Fruit fly (Drosophila melanogaster) whole organism, embryonic: ENCODE results near the gene in.
A peak's percentile ranks its signal among the peaks of the same experiment; 100 is the strongest.

Experiments
- B-H2 ChIP-seq: fragments of 200-800 bp; sonication (Bioruptor generic); optimal IDR thresholded peaks from 2 replicates; lab custom pipeline; 2018; ENCODE audit warnings: missing biosample characterization, mild to moderate bottlenecking, missing genetic modification characterization
- Bteb2 ChIP-seq: fragments of 200-800 bp; sonication (Bioruptor generic); optimal IDR thresholded peaks from 2 replicates; lab custom pipeline; 2016; ENCODE audit warnings: missing biosample characterization, missing genetic modification characterization
- CG10565 ChIP-seq: fragments of 200-800 bp; sonication (Bioruptor generic); optimal IDR thresholded peaks from 3 replicates; lab custom pipeline; 2016; ENCODE audit warnings: missing biosample characterization, mild to moderate bottlenecking, missing genetic modification characterization
- CG1233 ChIP-seq: fragments of 200-800 bp; sonication (Bioruptor generic); optimal IDR thresholded peaks from 4 replicates; lab custom pipeline; 2018; ENCODE audit warnings: missing biosample characterization, mild to moderate bottlenecking, missing genetic modification characterization
- CG12769 ChIP-seq: fragments of 200-800 bp; sonication (Bioruptor generic); optimal IDR thresholded peaks from 2 replicates; lab custom pipeline; 2019; ENCODE audit warnings: missing biosample characterization, mild to moderate bottlenecking, missing genetic modification characterization, moderate library complexity
- CG15011 ChIP-seq: fragments of 200-800 bp; sonication (Bioruptor generic); optimal IDR thresholded peaks from 3 replicates; lab custom pipeline; 2018; ENCODE audit warnings: missing biosample characterization, mild to moderate bottlenecking, missing genetic modification characterization
- CG17361 ChIP-seq: fragments of 200-800 bp; sonication (Bioruptor generic); IDR thresholded peaks from 3 replicates; pipeline ENCODE4 v1.3.6; 2022; ENCODE audit warnings: missing biosample characterization, missing genetic modification characterization
- CG18262 ChIP-seq: fragments of 200-800 bp; optimal IDR thresholded peaks from 3 replicates; lab custom pipeline; 2019; ENCODE audit warnings: missing biosample characterization, mild to moderate bottlenecking, missing genetic modification characterization, moderate library complexity
- CG1832 ChIP-seq: fragments of 200-800 bp; sonication (Bioruptor generic); optimal IDR thresholded peaks from 2 replicates; lab custom pipeline; 2017; ENCODE audit warnings: missing biosample characterization, mild to moderate bottlenecking, missing genetic modification characterization, inconsistent platforms
- CG2116 ChIP-seq: fragments of 200-800 bp; sonication (Bioruptor generic); optimal IDR thresholded peaks from 3 replicates; lab custom pipeline; 2018; ENCODE audit warnings: missing biosample characterization, mild to moderate bottlenecking, missing genetic modification characterization
- CG2678 ChIP-seq: fragments of 200-800 bp; sonication (Bioruptor generic); optimal IDR thresholded peaks from 3 replicates; lab custom pipeline; 2019; ENCODE audit warnings: missing biosample characterization, mild to moderate bottlenecking, missing genetic modification characterization, moderate library complexity
- CG2712 ChIP-seq: fragments of 200-800 bp; optimal IDR thresholded peaks from 3 replicates; lab custom pipeline; 2019; ENCODE audit warnings: missing biosample characterization, mild to moderate bottlenecking, missing genetic modification characterization, moderate library complexity
- CG30403 ChIP-seq: fragments of 200-800 bp; sonication (Bioruptor generic); optimal IDR thresholded peaks from 3 replicates; lab custom pipeline; 2016; ENCODE audit warnings: missing biosample characterization, missing genetic modification characterization
- CG3163 ChIP-seq: fragments of 200-800 bp; sonication (Bioruptor generic); optimal IDR thresholded peaks from 3 replicates; lab custom pipeline; 2016; ENCODE audit warnings: missing biosample characterization, missing genetic modification characterization
- CG33213 ChIP-seq: fragments of 200-800 bp; sonication (Bioruptor generic); optimal IDR thresholded peaks from 3 replicates; lab custom pipeline; 2016; ENCODE audit warnings: missing biosample characterization, missing genetic modification characterization
- CG3407 ChIP-seq: fragments of 200-800 bp; sonication (Bioruptor generic); optimal IDR thresholded peaks from 2 replicates; lab custom pipeline; 2018; ENCODE audit warnings: missing biosample characterization, mild to moderate bottlenecking, missing genetic modification characterization
- CG4360 ChIP-seq: fragments of 200-800 bp; sonication (Bioruptor generic); IDR thresholded peaks from 2 replicates; pipeline ENCODE4 v1.3.6; 2022; ENCODE audit warnings: missing biosample characterization, missing genetic modification characterization
- CG4854 ChIP-seq: fragments of 200-800 bp; sonication (Bioruptor generic); optimal IDR thresholded peaks from 2 replicates; lab custom pipeline; 2016; ENCODE audit warnings: missing biosample characterization, missing genetic modification characterization, inconsistent platforms
- CG8478 ChIP-seq: fragments of >200 bp; optimal IDR thresholded peaks from 2 replicates; lab custom pipeline; 2018
- CG9932 ChIP-seq: fragments of 200-800 bp; sonication (Bioruptor generic); IDR thresholded peaks from 2 replicates; pipeline ENCODE4 v1.3.6; 2022; ENCODE audit warnings: missing biosample characterization, missing genetic modification characterization
- CkIIα-i1 ChIP-seq: fragments of 200-800 bp; sonication (Bioruptor generic); IDR thresholded peaks from 2 replicates; pipeline ENCODE4 v1.3.6; 2022; ENCODE audit warnings: missing biosample characterization, missing genetic modification characterization
- Dek ChIP-seq: fragments of 200-800 bp; sonication (Bioruptor generic); optimal IDR thresholded peaks from 3 replicates; lab custom pipeline; 2019; ENCODE audit warnings: missing biosample characterization, mild to moderate bottlenecking, missing genetic modification characterization, moderate library complexity
- Ets65A ChIP-seq: fragments of 200-800 bp; sonication (Bioruptor generic); peaks from one replicate; lab custom pipeline; 2016; ENCODE audit warnings: missing biosample characterization, missing genetic modification characterization
- HLH4C ChIP-seq: fragments of 200-800 bp; sonication (Bioruptor generic); IDR thresholded peaks from 3 replicates; pipeline ENCODE4 v1.3.6; 2022; ENCODE audit warnings: missing biosample characterization, missing genetic modification characterization; ENCODE audit not compliant: partially characterized antibody
- MESR4 ChIP-seq: fragments of 200-800 bp; sonication (Bioruptor generic); optimal IDR thresholded peaks from 2 replicates; lab custom pipeline; 2018; ENCODE audit warnings: missing biosample characterization, mild to moderate bottlenecking, missing genetic modification characterization, moderate library complexity
- Mad ChIP-seq: fragments of 200-800 bp; sonication (Bioruptor generic); optimal IDR thresholded peaks from 2 replicates; lab custom pipeline; 2016; ENCODE audit warnings: missing biosample characterization, missing genetic modification characterization
- Med ChIP-seq: fragments of 200-800 bp; sonication (Bioruptor generic); peaks from one replicate; lab custom pipeline; 2016; ENCODE audit warnings: missing biosample characterization, missing genetic modification characterization, mild to moderate bottlenecking, inconsistent platforms, moderate library complexity
- Myb ChIP-seq: fragments of 200-800 bp; sonication (Bioruptor generic); optimal IDR thresholded peaks from 2 replicates; lab custom pipeline; 2016; ENCODE audit warnings: missing biosample characterization, missing genetic modification characterization
- Scr ChIP-seq: fragments of 200-800 bp; sonication (Bioruptor generic); IDR thresholded peaks from 2 replicates; pipeline ENCODE4 v1.3.6; 2022; ENCODE audit warnings: missing biosample characterization, missing genetic modification characterization; ENCODE audit not compliant: partially characterized antibody
- ato ChIP-seq: fragments of 200-800 bp; sonication (Bioruptor generic); IDR thresholded peaks from 2 replicates; pipeline ENCODE4 v1.3.6; 2022; ENCODE audit warnings: missing biosample characterization, missing genetic modification characterization; ENCODE audit not compliant: partially characterized antibody
- bsh ChIP-seq, 2 experiments: fragments of 200-800 bp; sonication (Bioruptor generic); optimal IDR thresholded peaks; 2 replicates each; lab custom pipeline; 2017 to 2018; ENCODE audit warnings: mild to moderate bottlenecking in 2 of 2, missing biosample characterization in 2 of 2, missing genetic modification characterization in 2 of 2, moderate library complexity in 1 of 2
- chif ChIP-seq, 2 experiments: fragments of 200-800 bp; sonication (Bioruptor generic); optimal IDR thresholded peaks; 3 replicates each; lab custom pipeline; 2016; ENCODE audit warnings: missing biosample characterization in 2 of 2, missing genetic modification characterization in 2 of 2
- dimm ChIP-seq: fragments of 200-800 bp; sonication (Bioruptor generic); IDR thresholded peaks from 2 replicates; pipeline ENCODE4 v1.3.6; 2022; ENCODE audit warnings: missing biosample characterization, missing genetic modification characterization
- ems ChIP-seq: fragments of 200-800 bp; sonication (Bioruptor generic); optimal IDR thresholded peaks from 3 replicates; lab custom pipeline; 2016; ENCODE audit warnings: missing biosample characterization, missing genetic modification characterization
- eve ChIP-seq, 2 experiments: fragments of >200 bp; optimal IDR thresholded peaks; 2 replicates each; lab custom pipeline; 2017; ENCODE audit warnings: missing biosample characterization in 2 of 2, missing genetic modification characterization in 2 of 2
- fd3F ChIP-seq: fragments of 200-800 bp; sonication (Bioruptor generic); optimal IDR thresholded peaks from 2 replicates; lab custom pipeline; 2018; ENCODE audit warnings: missing biosample characterization, mild to moderate bottlenecking, missing genetic modification characterization, moderate library complexity
- gfzf ChIP-seq: fragments of 200-800 bp; sonication (Bioruptor generic); optimal IDR thresholded peaks from 2 replicates; lab custom pipeline; 2016; ENCODE audit warnings: missing biosample characterization, mild to moderate bottlenecking, missing genetic modification characterization, moderate library complexity
- hkb ChIP-seq, 2 experiments: fragments of 200-800 bp in 1 of 2; fragments of >200 bp in 1 of 2; sonication (Bioruptor generic) in 1 of 2; IDR thresholded peaks in 1 of 2; optimal IDR thresholded peaks in 1 of 2; 2 replicates each; pipeline versions ENCODE4 v1.3.6 to Lab custom; 2017 to 2022; ENCODE audit warnings: missing biosample characterization in 1 of 2, missing genetic modification characterization in 1 of 2
- jumu ChIP-seq: fragments of 200-800 bp; sonication (Bioruptor generic); optimal IDR thresholded peaks from 3 replicates; lab custom pipeline; 2016; ENCODE audit warnings: missing biosample characterization, missing genetic modification characterization
- kni ChIP-seq: fragments of 200-800 bp; sonication (Bioruptor generic); optimal IDR thresholded peaks from 3 replicates; lab custom pipeline; 2017; ENCODE audit warnings: mild to moderate bottlenecking, missing biosample characterization, missing genetic modification reagents, missing genetic modification characterization
- scrt ChIP-seq: fragments of 200-800 bp; sonication (Bioruptor generic); optimal IDR thresholded peaks from 2 replicates; lab custom pipeline; 2018; ENCODE audit warnings: missing biosample characterization, mild to moderate bottlenecking, missing genetic modification characterization, moderate library complexity
- sens ChIP-seq: fragments of 200-800 bp; sonication (Bioruptor generic); peaks from one replicate; lab custom pipeline; 2016; ENCODE audit warnings: missing biosample characterization, missing genetic modification characterization
- slbo ChIP-seq: fragments of 200-800 bp; sonication (Bioruptor generic); IDR thresholded peaks from 2 replicates; pipeline ENCODE4 v1.3.6; 2022; ENCODE audit warnings: missing biosample characterization, missing genetic modification characterization
- slp2 ChIP-seq: fragments of 200-800 bp; sonication (Bioruptor generic); optimal IDR thresholded peaks from 2 replicates; lab custom pipeline; 2016; ENCODE audit warnings: missing biosample characterization, missing genetic modification characterization
- sqz ChIP-seq: fragments of 200-800 bp; sonication (Bioruptor generic); optimal IDR thresholded peaks from 3 replicates; lab custom pipeline; 2018; ENCODE audit warnings: missing biosample characterization, mild to moderate bottlenecking, missing genetic modification characterization
- tup ChIP-seq: fragments of 200-800 bp; sonication (Bioruptor generic); optimal IDR thresholded peaks from 2 replicates; lab custom pipeline; 2016; ENCODE audit warnings: missing biosample characterization, mild to moderate bottlenecking, missing genetic modification characterization, moderate library complexity
- usp ChIP-seq: fragments of >200 bp; optimal IDR thresholded peaks from 2 replicates; lab custom pipeline; 2017; ENCODE audit warnings: missing biosample characterization, missing genetic modification characterization
- z ChIP-seq: fragments of 200-800 bp; sonication (Bioruptor generic); IDR thresholded peaks from 3 replicates; pipeline ENCODE4 v1.3.6; 2022; ENCODE audit warnings: missing biosample characterization, missing genetic modification characterization
- zfh1 ChIP-seq: fragments of 200-800 bp; sonication (Bioruptor generic); IDR thresholded peaks from 3 replicates; pipeline ENCODE4 v1.3.6; 2022; ENCODE audit warnings: missing biosample characterization, missing genetic modification characterization

Gene in

DNA sequence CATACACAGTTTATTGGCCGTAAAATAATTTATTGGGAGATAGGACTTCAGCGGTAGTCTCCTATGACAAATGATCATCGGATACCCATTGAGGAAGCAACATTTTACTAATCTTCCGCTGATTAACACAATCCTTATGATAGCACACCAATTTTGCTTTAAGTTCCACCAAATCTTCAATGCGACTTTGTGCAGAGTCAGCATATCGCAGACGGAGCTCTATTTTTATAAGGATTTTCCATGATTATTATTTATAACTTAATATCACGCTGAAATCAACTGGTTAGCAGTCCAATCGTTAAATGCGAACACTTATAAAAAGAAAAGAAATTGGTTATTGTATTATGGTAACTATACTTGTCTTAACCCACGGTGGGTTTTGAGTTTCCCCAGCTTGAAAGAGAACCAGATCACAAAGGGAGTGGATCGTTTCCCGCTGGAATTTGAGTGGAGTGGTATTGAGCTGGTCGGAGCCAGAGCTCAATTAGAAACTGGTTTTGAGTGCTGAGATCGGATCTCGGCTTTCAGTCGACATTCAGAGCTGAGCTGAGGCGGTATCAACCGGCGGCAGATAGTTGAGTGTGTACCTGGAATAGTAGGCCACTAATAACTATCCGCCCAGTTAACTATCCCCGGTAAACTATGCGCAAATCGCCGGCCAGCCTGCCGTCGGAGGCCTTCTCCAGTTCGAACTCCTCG is at the start of gene in, which contains the start of gene Toll-9 (continued):
- peak; percentile 92 for TF ChIP-seq CG12769 (tag; lab: Kevin White, UChicago)
- TF ChIP-seq Bteb2 (GFP tag; lab: Kevin White, UChicago) = no peak
- TF ChIP-seq jumu (GFP tag; lab: Kevin White, UChicago) = no peak
- TF ChIP-seq CG1233 (GFP tag; lab: Kevin White, UChicago) = no peak
- TF ChIP-seq zfh1 = no peak
- TF ChIP-seq CG3163 = peak; percentile 71
- TF ChIP-seq CG17361 (GFP tag; lab: Robert Waterston, UW) = no peak
- no peak for TF ChIP-seq CG33213 (GFP tag; lab: Kevin White, UChicago)
- no peak for TF ChIP-seq usp (GFP tag; lab: Kevin White, UChicago)
- no peak for TF ChIP-seq CG2678 (tag; lab: Kevin White, UChicago)
- TF ChIP-seq sqz (GFP tag; lab: Kevin White, UChicago) = no peak
- TF ChIP-seq HLH4C = no peak
- no peak for TF ChIP-seq CG2116 (GFP tag; lab: Kevin White, UChicago)
- peak; percentile 27 for TF ChIP-seq Ets65A (GFP tag; lab: Kevin White, UChicago)
- TF ChIP-seq z (GFP tag; lab: Robert Waterston, UW) = peak; percentile 98
- TF ChIP-seq CG1832 (GFP tag; lab: Kevin White, UChicago) = no peak

DNA sequence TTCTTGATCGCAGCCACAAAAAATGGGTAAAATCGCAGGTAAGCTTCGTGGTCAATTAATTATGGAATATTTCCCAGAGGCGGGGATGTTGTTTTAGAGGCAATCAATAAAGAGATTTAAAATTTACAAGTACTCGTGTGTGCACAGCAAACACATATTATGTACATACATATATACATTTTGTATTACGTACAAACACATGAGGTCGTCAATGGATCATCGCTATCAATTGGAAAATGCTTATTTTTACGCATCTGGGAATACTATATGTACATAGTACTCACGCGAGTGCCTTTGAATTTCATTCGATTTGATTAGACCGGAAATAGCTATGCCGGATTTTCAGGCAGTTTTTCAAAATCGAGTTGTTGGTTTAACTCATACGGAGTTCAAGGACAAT is 49.2 kb upstream of the in start:
- no peak for TF ChIP-seq hkb (optimal IDR thresholded peaks at IDR 0.05; lab: Kevin White, UChicago)
- 0 out of 2 replicates have a peak, but pooled peaks have one; percentile 11 for TF ChIP-seq hkb (GFP tag; IDR thresholded peaks at IDR 0.05; lab: Robert Waterston, UW)
- TF ChIP-seq slp2 = no peak
- no peak for TF ChIP-seq Mad (GFP tag; lab: Kevin White, UChicago)
- no peak for TF ChIP-seq CG3407 (GFP tag; lab: Kevin White, UChicago)
- no peak for TF ChIP-seq chif (GFP tag; optimal IDR thresholded peaks at IDR 0.05; lab: Kevin White, UChicago)
- no peak for TF ChIP-seq dimm (GFP tag; lab: Robert Waterston, UW)
- TF ChIP-seq slbo = no peak
- TF ChIP-seq Scr (GFP tag; lab: Robert Waterston, UW) = no peak
- no peak for TF ChIP-seq CG4854 (GFP tag; lab: Kevin White, UChicago)
- peak; percentile 0 for TF ChIP-seq Med (GFP tag; lab: Kevin White, UChicago)
- no peak for TF ChIP-seq HLH4C
- peak in 1 of 2 experiments; percentile 59 for TF ChIP-seq eve (GFP tag; optimal IDR thresholded peaks at IDR 0.05; lab: Kevin White, UChicago)
- no peak for TF ChIP-seq MESR4 (GFP tag; lab: Kevin White, UChicago)
- TF ChIP-seq CG15011 (GFP tag; lab: Kevin White, UChicago) = no peak
- no peak for TF ChIP-seq CG10565 (GFP tag; lab: Kevin White, UChicago)
- no peak for TF ChIP-seq kni (GFP tag; lab: Kevin White, UChicago)
- TF ChIP-seq CG2712 (tag; lab: Kevin White, UChicago) = no peak
- TF ChIP-seq CG4360 = no peak
- no peak for TF ChIP-seq CkIIα-i1 (GFP tag; lab: Robert Waterston, UW)
- TF ChIP-seq sens (GFP tag; lab: Kevin White, UChicago) = peak; percentile 83
- TF ChIP-seq ems (GFP tag; lab: Kevin White, UChicago) = no peak
- TF ChIP-seq CG9932 (GFP tag; lab: Robert Waterston, UW) = no peak
- TF ChIP-seq CG30403 = no peak
- no peak for TF ChIP-seq B-H2 (GFP tag; lab: Kevin White, UChicago)
- TF ChIP-seq Dek (tag; lab: Kevin White, UChicago) = no peak
- no peak for TF ChIP-seq CG18262
- TF ChIP-seq Myb (GFP tag; lab: Kevin White, UChicago) = no peak
- TF ChIP-seq CG8478 = no peak
- TF ChIP-seq bsh (GFP tag; optimal IDR thresholded peaks at IDR 0.05; lab: Kevin White, UChicago) = peak in 1 of 2 experiments; percentile 21
- TF ChIP-seq scrt (GFP tag; lab: Kevin White, UChicago) = no peak
- no peak for TF ChIP-seq tup (GFP tag; lab: Kevin White, UChicago)
- peak; percentile 8 for TF ChIP-seq fd3F (GFP tag; lab: Kevin White, UChicago)
- TF ChIP-seq gfzf = no peak
- TF ChIP-seq ato (GFP tag; lab: Robert Waterston, UW) = no peak
